Fruit fly (Drosophila melanogaster) whole organism, embryonic: Measurements from ENCODE around the gene aqz.
A peak's percentile ranks its signal among the peaks of the same experiment; 100 is the strongest.

Source experiments
- Ada2b ChIP-seq: fragments of 200-800 bp; sonication (Bioruptor generic); IDR thresholded peaks from 2 replicates; pipeline ENCODE4 v1.3.6; 2022; ENCODE audit warnings: missing biosample characterization, missing genetic modification characterization
- B-H2 ChIP-seq: fragments of 200-800 bp; sonication (Bioruptor generic); optimal IDR thresholded peaks from 2 replicates; lab custom pipeline; 2018; ENCODE audit warnings: missing biosample characterization, mild to moderate bottlenecking, missing genetic modification characterization
- CG10267 ChIP-seq: fragments of 200-800 bp; sonication (Bioruptor generic); optimal IDR thresholded peaks from 2 replicates; lab custom pipeline; 2018; ENCODE audit warnings: missing biosample characterization, mild to moderate bottlenecking, missing genetic modification characterization, moderate library complexity
- CG12071 ChIP-seq: fragments of 200-800 bp; sonication (Bioruptor generic); optimal IDR thresholded peaks from 3 replicates; lab custom pipeline; 2018; ENCODE audit warnings: missing biosample characterization, mild to moderate bottlenecking, missing genetic modification characterization
- CG12155 ChIP-seq: fragments of 200-800 bp; sonication (Bioruptor generic); optimal IDR thresholded peaks from 3 replicates; lab custom pipeline; 2016; ENCODE audit warnings: missing biosample characterization, missing genetic modification characterization
- CG13424 ChIP-seq: fragments of 200-800 bp; sonication (Bioruptor generic); optimal IDR thresholded peaks from 2 replicates; lab custom pipeline; 2019; ENCODE audit warnings: missing biosample characterization, mild to moderate bottlenecking, missing genetic modification characterization, moderate library complexity
- CG15073 ChIP-seq: fragments of 200-800 bp; sonication (Bioruptor generic); optimal IDR thresholded peaks from 2 replicates; lab custom pipeline; 2016; ENCODE audit warnings: missing biosample characterization, missing genetic modification characterization
- CG17802 ChIP-seq: fragments of 200-800 bp; sonication (Bioruptor generic); optimal IDR thresholded peaks from 2 replicates; lab custom pipeline; 2018; ENCODE audit warnings: missing biosample characterization, mild to moderate bottlenecking, missing genetic modification characterization, moderate library complexity
- CG18599 ChIP-seq: fragments of 200-800 bp; sonication (Bioruptor generic); optimal IDR thresholded peaks from 3 replicates; lab custom pipeline; 2017; ENCODE audit warnings: missing biosample characterization, missing genetic modification characterization, mild to moderate bottlenecking, moderate library complexity, missing genetic modification reagents
- CG31441 ChIP-seq: fragments of 200-800 bp; sonication (Bioruptor generic); IDR thresholded peaks from 2 replicates; pipeline ENCODE4 v1.3.6; 2022; ENCODE audit warnings: missing biosample characterization, missing genetic modification characterization
- CG32767 ChIP-seq: fragments of 200-800 bp; sonication (Bioruptor generic); IDR thresholded peaks from 2 replicates; pipeline ENCODE4 v1.3.6; 2022; ENCODE audit warnings: missing biosample characterization, missing genetic modification characterization
- CG6254 ChIP-seq: fragments of 200-800 bp; sonication (Bioruptor generic); optimal IDR thresholded peaks from 3 replicates; lab custom pipeline; 2017; ENCODE audit warnings: mild to moderate bottlenecking, missing biosample characterization, missing genetic modification reagents, missing genetic modification characterization
- CG7357 ChIP-seq: fragments of 200-800 bp; sonication (Bioruptor generic); IDR thresholded peaks from 3 replicates; pipeline ENCODE4 v1.3.6; 2022; ENCODE audit warnings: missing biosample characterization, missing genetic modification characterization
- CG7786 ChIP-seq: fragments of 200-800 bp; sonication (Bioruptor generic); optimal IDR thresholded peaks from 2 replicates; lab custom pipeline; 2016; ENCODE audit warnings: missing biosample characterization, missing genetic modification characterization
- CG7987 ChIP-seq: fragments of 200-800 bp; sonication (Bioruptor generic); optimal IDR thresholded peaks from 2 replicates; lab custom pipeline; 2018; ENCODE audit warnings: missing biosample characterization, mild to moderate bottlenecking, missing genetic modification characterization, moderate library complexity
- CG8281 ChIP-seq: fragments of 200-800 bp; sonication (Bioruptor generic); optimal IDR thresholded peaks from 2 replicates; lab custom pipeline; 2018; ENCODE audit warnings: missing biosample characterization, mild to moderate bottlenecking, missing genetic modification characterization, moderate library complexity
- CG8359 ChIP-seq: fragments of 200-800 bp; sonication (Bioruptor generic); optimal IDR thresholded peaks from 2 replicates; lab custom pipeline; 2017; ENCODE audit warnings: missing biosample characterization, mild to moderate bottlenecking, missing genetic modification characterization, borderline replicate concordance
- Dll ChIP-seq: fragments of 200-800 bp; sonication (Bioruptor generic); IDR thresholded peaks from 4 replicates; pipeline ENCODE4 v1.3.6; 2022; ENCODE audit warnings: missing biosample characterization, missing genetic modification characterization; ENCODE audit not compliant: partially characterized antibody
- Drgx ChIP-seq: fragments of 200-800 bp; sonication (Bioruptor generic); IDR thresholded peaks from 2 replicates; pipeline ENCODE4 v1.3.6; 2022; ENCODE audit warnings: missing biosample characterization, missing genetic modification characterization
- Ets65A ChIP-seq: fragments of 200-800 bp; sonication (Bioruptor generic); peaks from one replicate; lab custom pipeline; 2016; ENCODE audit warnings: missing biosample characterization, missing genetic modification characterization
- Ets97D ChIP-seq: fragments of 200-800 bp; sonication (Bioruptor generic); optimal IDR thresholded peaks from 3 replicates; lab custom pipeline; 2016; ENCODE audit warnings: missing biosample characterization, missing genetic modification characterization
- HLH3B ChIP-seq: fragments of 200-800 bp; sonication (Bioruptor generic); IDR thresholded peaks from 2 replicates; pipeline ENCODE4 v1.3.6; 2022; ENCODE audit warnings: missing biosample characterization, missing genetic modification characterization
- Hr78 ChIP-seq, 2 experiments: fragments of 200-800 bp in 1 of 2; fragments of >200 bp in 1 of 2; sonication (Bioruptor generic) in 1 of 2; optimal IDR thresholded peaks; 2 replicates each; lab custom pipeline; 2017 to 2019; ENCODE audit warnings: missing biosample characterization in 2 of 2, missing genetic modification characterization in 2 of 2, mild to moderate bottlenecking in 1 of 2, moderate library complexity in 1 of 2
- MESR4 ChIP-seq: fragments of 200-800 bp; sonication (Bioruptor generic); optimal IDR thresholded peaks from 2 replicates; lab custom pipeline; 2018; ENCODE audit warnings: missing biosample characterization, mild to moderate bottlenecking, missing genetic modification characterization, moderate library complexity
- Nf-YA ChIP-seq: fragments of 200-800 bp; sonication (Bioruptor generic); IDR thresholded peaks from 2 replicates; pipeline ENCODE4 v1.3.6; 2022; ENCODE audit warnings: missing biosample characterization, missing genetic modification characterization
- NfI ChIP-seq: fragments of 200-800 bp; sonication (Bioruptor generic); optimal IDR thresholded peaks from 3 replicates; lab custom pipeline; 2018; ENCODE audit warnings: missing biosample characterization, mild to moderate bottlenecking, missing genetic modification characterization, moderate library complexity
- Sox102F ChIP-seq: fragments of 200-800 bp; sonication (Bioruptor generic); optimal IDR thresholded peaks from 2 replicates; lab custom pipeline; 2018; ENCODE audit warnings: missing biosample characterization, mild to moderate bottlenecking, missing genetic modification characterization, moderate library complexity
- ci ChIP-seq: fragments of 200-800 bp; sonication (Bioruptor generic); IDR thresholded peaks from 3 replicates; pipeline ENCODE4 v1.3.6; 2022; ENCODE audit warnings: missing biosample characterization, missing genetic modification characterization
- corto ChIP-seq: fragments of 200-800 bp; sonication (Bioruptor generic); optimal IDR thresholded peaks from 2 replicates; lab custom pipeline; 2016; ENCODE audit warnings: missing biosample characterization, mild to moderate bottlenecking, missing genetic modification characterization, moderate library complexity
- danr ChIP-seq: fragments of 200-800 bp; sonication (Bioruptor generic); IDR thresholded peaks from 2 replicates; pipeline ENCODE4 v1.3.6; 2022; ENCODE audit warnings: missing biosample characterization, missing genetic modification characterization
- disco-r ChIP-seq: fragments of 200-800 bp; sonication (Bioruptor generic); optimal IDR thresholded peaks from 2 replicates; lab custom pipeline; 2016; ENCODE audit warnings: missing biosample characterization, missing genetic modification characterization
- dysf ChIP-seq: fragments of 200-800 bp; sonication (Bioruptor generic); IDR thresholded peaks from 3 replicates; pipeline ENCODE4 v1.3.6; 2022; ENCODE audit warnings: missing biosample characterization, missing genetic modification characterization
- exex ChIP-seq: fragments of 200-800 bp; sonication (Bioruptor generic); optimal IDR thresholded peaks from 4 replicates; lab custom pipeline; 2018; ENCODE audit warnings: missing biosample characterization, mild to moderate bottlenecking, missing genetic modification characterization, moderate library complexity
- fru ChIP-seq: fragments of >200 bp; optimal IDR thresholded peaks from 2 replicates; lab custom pipeline; 2017
- gce ChIP-seq: fragments of 200-800 bp; sonication (Bioruptor generic); IDR thresholded peaks from 3 replicates; pipeline ENCODE4 v1.3.6; 2022; ENCODE audit warnings: missing biosample characterization, missing genetic modification characterization
- gcm ChIP-seq: fragments of 200-800 bp; sonication (Bioruptor generic); optimal IDR thresholded peaks from 2 replicates; lab custom pipeline; 2019; ENCODE audit warnings: missing biosample characterization, mild to moderate bottlenecking, missing genetic modification characterization, moderate library complexity
- grn ChIP-seq: fragments of 200-800 bp; sonication (Bioruptor generic); optimal IDR thresholded peaks from 3 replicates; lab custom pipeline; 2017; ENCODE audit warnings: missing biosample characterization, missing genetic modification characterization
- klu ChIP-seq: fragments of 200-800 bp; sonication (Bioruptor generic); IDR thresholded peaks from 2 replicates; pipeline ENCODE4 v1.3.6; 2022; ENCODE audit warnings: missing biosample characterization, missing genetic modification characterization
- knrl ChIP-seq: fragments of 200-800 bp; sonication (Bioruptor generic); IDR thresholded peaks from 3 replicates; pipeline ENCODE4 v1.3.6; 2022; ENCODE audit warnings: missing biosample characterization, missing genetic modification characterization; ENCODE audit not compliant: partially characterized antibody
- lab ChIP-seq: fragments of 200-800 bp; sonication (Bioruptor generic); optimal IDR thresholded peaks from 3 replicates; lab custom pipeline; 2017; ENCODE audit warnings: missing biosample characterization, missing genetic modification characterization, mild to moderate bottlenecking, moderate library complexity, missing genetic modification reagents
- lola ChIP-seq, 3 experiments: fragments of >200 bp in 2 of 3; fragments of 200-800 bp in 1 of 3; sonication (Bioruptor generic) in 1 of 3; optimal IDR thresholded peaks; 2 replicates each; lab custom pipeline; 2017 to 2019; ENCODE audit warnings: missing biosample characterization in 3 of 3, missing genetic modification characterization in 3 of 3, mild to moderate bottlenecking in 1 of 3, moderate library complexity in 1 of 3
- lov ChIP-seq, 2 experiments: fragments of 200-800 bp in 1 of 2; fragments of >200 bp in 1 of 2; sonication (Bioruptor generic) in 1 of 2; IDR thresholded peaks in 1 of 2; optimal IDR thresholded peaks in 1 of 2; 2 replicates in 1 of 2; 3 replicates in 1 of 2; pipeline versions ENCODE4 v1.3.6 to Lab custom; 2017 to 2022; ENCODE audit warnings: missing biosample characterization in 1 of 2, missing genetic modification characterization in 1 of 2
- nmo ChIP-seq: fragments of 200-800 bp; sonication (Bioruptor generic); optimal IDR thresholded peaks from 2 replicates; lab custom pipeline; 2018; ENCODE audit warnings: missing biosample characterization, mild to moderate bottlenecking, missing genetic modification characterization, moderate library complexity
- peb ChIP-seq: fragments of 200-800 bp; sonication (Bioruptor generic); IDR thresholded peaks from 2 replicates; pipeline ENCODE4 v1.3.6; 2022; ENCODE audit warnings: missing biosample characterization, missing genetic modification characterization
- ranshi ChIP-seq: fragments of 200-800 bp; sonication (Bioruptor generic); IDR thresholded peaks from 2 replicates; pipeline ENCODE4 v1.3.6; 2022; ENCODE audit warnings: missing biosample characterization, missing genetic modification characterization
- repo ChIP-seq: fragments of 200-800 bp; sonication (Bioruptor generic); optimal IDR thresholded peaks from 2 replicates; lab custom pipeline; 2016; ENCODE audit warnings: missing biosample characterization, missing genetic modification characterization
- sna ChIP-seq: fragments of 200-800 bp; sonication (Bioruptor generic); IDR thresholded peaks from 2 replicates; pipeline ENCODE4 v1.3.6; 2022; ENCODE audit warnings: missing biosample characterization, missing genetic modification characterization; ENCODE audit not compliant: partially characterized antibody
- tna ChIP-seq: fragments of 200-800 bp; sonication (Bioruptor generic); IDR thresholded peaks from 2 replicates; pipeline ENCODE4 v1.3.6; 2022; ENCODE audit warnings: missing biosample characterization, missing genetic modification characterization; ENCODE audit not compliant: partially characterized antibody
- vfl ChIP-seq: fragments of 200-800 bp; sonication (Bioruptor generic); optimal IDR thresholded peaks from 2 replicates; lab custom pipeline; 2016; ENCODE audit warnings: missing biosample characterization, missing genetic modification characterization

Gene aqz

DNA sequence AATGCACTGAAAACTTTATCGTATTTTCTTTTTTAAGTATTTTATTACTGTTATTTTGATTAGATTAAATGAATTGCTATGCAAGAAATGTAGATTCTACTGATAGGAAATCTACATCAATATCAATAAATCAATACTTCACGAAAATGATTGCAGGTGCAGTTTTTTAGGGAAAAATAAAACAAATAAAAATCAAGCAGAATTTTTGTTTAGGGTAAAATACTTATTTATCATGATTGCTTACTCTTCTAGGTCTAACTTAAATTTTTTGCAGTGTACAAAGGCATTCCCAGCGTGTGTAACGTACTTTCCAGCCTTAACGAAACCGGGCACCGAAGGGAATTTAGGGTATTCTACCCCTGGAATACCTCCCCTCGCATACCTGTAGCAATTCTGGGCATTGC, 12.0 kb downstream of the aqz start (continued):
- TF ChIP-seq CG18599 (GFP tag; lab: Kevin White, UChicago) (peak; percentile 40), gcm (GFP tag; lab: Kevin White, UChicago) (peak; percentile 88), ranshi (GFP tag; lab: Robert Waterston, UW) (0 out of 2 replicates have a peak, but pooled peaks have one; percentile 6), exex (tag; lab: Kevin White, UChicago) (no peak), CG13424 (tag; lab: Kevin White, UChicago) (peak; percentile 77), klu (no peak), fru (lab: Kevin White, UChicago) (no peak), disco-r (peak; percentile 51), Ada2b (GFP tag; lab: Robert Waterston, UW) (no peak), CG31441 (peak; percentile 89), nmo (GFP tag; lab: Kevin White, UChicago) (peak; percentile 87), CG12155 (peak; percentile 41), NfI (GFP tag; lab: Kevin White, UChicago) (peak; percentile 32), CG7786 (peak; percentile 45), Ets65A (no peak), CG10267 (peak; percentile 89), repo (GFP tag; lab: Kevin White, UChicago) (no peak), B-H2 (GFP tag; lab: Kevin White, UChicago) (no peak), Sox102F (peak; percentile 54), corto (GFP tag; lab: Kevin White, UChicago) (no peak), sna (no peak), lola (GFP tag; optimal IDR thresholded peaks at IDR 0.05; lab: Kevin White, UChicago) (peak in 1 of 3 experiments; percentile 97), tna (GFP tag; lab: Robert Waterston, UW) (no peak), MESR4 (GFP tag; lab: Kevin White, UChicago) (no peak), CG7987 (GFP tag; lab: Kevin White, UChicago) (no peak), Nf-YA (GFP tag; lab: Robert Waterston, UW) (no peak), Ets97D (GFP tag; lab: Kevin White, UChicago) (no peak), knrl (no peak), danr (GFP tag; lab: Robert Waterston, UW) (no peak), CG7357 (GFP tag; lab: Robert Waterston, UW) (peak; percentile 57; the same call in 1 of the 3 replicates), lov (optimal IDR thresholded peaks at IDR 0.05; lab: Kevin White, UChicago) (no peak), lov (GFP tag; IDR thresholded peaks at IDR 0.05; lab: Robert Waterston, UW) (peak; percentile 63; the same call in 1 of the 3 replicates), dysf (GFP tag; lab: Robert Waterston, UW) (0 out of 3 replicates have a peak, but pooled peaks have one; percentile 27), Drgx (GFP tag; lab: Robert Waterston, UW) (no peak), CG12071 (no peak), CG8359 (GFP tag; lab: Kevin White, UChicago) (peak; percentile 88), CG32767 (0 out of 2 replicates have a peak, but pooled peaks have one; percentile 34), CG8281 (tag; lab: Kevin White, UChicago) (peak; percentile 68), CG15073 (GFP tag; lab: Kevin White, UChicago) (no peak), CG17802 (tag; lab: Kevin White, UChicago) (no peak), ci (GFP tag; lab: Robert Waterston, UW) (0 out of 3 replicates have a peak, but pooled peaks have one; percentile 17), CG6254 (GFP tag; lab: Kevin White, UChicago) (peak; percentile 77), grn (GFP tag; lab: Kevin White, UChicago) (peak; percentile 73), lab (peak; percentile 54), peb (GFP tag; lab: Robert Waterston, UW) (peak; percentile 47; the same call in 1 of the 2 replicates), vfl (GFP tag; lab: Kevin White, UChicago) (peak; percentile 60), Hr78 (GFP tag; optimal IDR thresholded peaks at IDR 0.05; lab: Kevin White, UChicago) (peak in 1 of 2 experiments; percentile 31), HLH3B (peak; percentile 28; the same call in 1 of the 2 replicates), gce (GFP tag; lab: Robert Waterston, UW) (no peak), Dll (GFP tag; lab: Robert Waterston, UW) (no peak)
